Fruit fly (Drosophila melanogaster) S2 (cell line): ENCODE data around the gene ATP7.

Experiments
- CG8478 ChIP-seq: fragments of >200 bp; optimal IDR thresholded peaks from 2 replicates; lab custom pipeline; 2018
- CTCF ChIP-seq, 2 experiments: fragments of >200 bp; optimal IDR thresholded peaks; 2 replicates each; lab custom pipeline; 2018

- TF ChIP-seq CG8478 (no peak), CTCF (optimal IDR thresholded peaks at IDR 0.05; lab: Kevin White, UChicago) (no peak)
These were observed 5.6 kb upstream of the ATP7 start for dm6 chrX:11849267-11849666.
